Fruit fly (Drosophila melanogaster): ENCODE measurements around the gene Hmu.

Gene Hmu

DNA sequence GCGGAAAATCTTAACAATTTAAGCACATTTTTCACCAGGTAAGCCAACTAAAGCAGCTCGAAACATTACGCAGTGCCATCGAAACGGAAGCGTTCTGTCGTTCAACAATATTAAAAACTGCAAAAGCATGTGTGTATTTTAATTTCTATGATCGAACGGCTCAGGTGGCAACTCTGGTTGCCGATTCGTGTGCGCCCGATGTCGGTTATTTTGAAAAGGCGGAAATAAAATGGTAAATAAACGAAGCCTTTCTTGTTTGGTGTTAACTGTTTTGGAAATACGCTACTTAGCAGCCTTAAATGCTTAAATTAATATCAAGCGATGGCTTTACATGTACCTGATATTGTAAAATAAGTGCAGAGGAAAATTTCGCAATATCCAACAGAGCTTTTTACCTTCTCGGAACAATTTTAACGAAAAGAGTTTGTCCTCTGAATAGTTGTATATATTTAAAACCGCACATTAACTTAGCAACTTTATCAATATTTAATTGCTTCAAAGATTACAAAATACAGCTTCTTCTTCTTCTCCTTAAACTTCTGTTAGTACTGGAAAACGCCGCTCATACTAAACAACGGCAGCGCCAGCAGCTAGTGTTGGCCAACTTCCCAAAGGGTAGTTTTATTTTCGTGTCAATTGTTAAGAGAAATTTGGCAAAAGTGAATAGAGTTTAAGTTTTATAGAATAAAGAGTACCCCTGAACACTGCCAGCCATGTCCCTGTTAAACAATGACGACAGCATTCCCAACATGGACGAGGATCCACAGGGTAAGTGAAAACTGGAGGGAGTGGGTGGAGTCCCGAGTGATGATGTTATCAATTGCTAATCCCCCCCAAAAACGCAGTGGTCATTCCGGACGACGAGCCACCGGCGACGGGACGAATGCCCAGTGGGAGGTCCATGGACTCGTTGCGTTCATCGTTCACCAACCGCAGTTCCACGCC lies 15.2 kb upstream of the Hmu start, which contains the start of gene CG5934 (continued):
- TF ChIP-seq odd (GFP tag; optimal IDR thresholded peaks at IDR 0.05) (no peak), cg (GFP tag; optimal IDR thresholded peaks at IDR 0.05) (peak; percentile 11), bbx (GFP tag; IDR thresholded peaks at IDR 0.05; ENCODE audit: partially characterized antibody) (no peak), ATbp (GFP tag; optimal IDR thresholded peaks at IDR 0.05) (no peak), CG2712 (tag; optimal IDR thresholded peaks at IDR 0.05) (peak; percentile 32), CG43689 (GFP tag; IDR thresholded peaks at IDR 0.05) (no peak), amos (GFP tag; IDR thresholded peaks at IDR 0.05; ENCODE audit: partially characterized antibody) (peak; percentile 25; the same call in 1 of the 2 replicates), zf30C (GFP tag; optimal IDR thresholded peaks at IDR 0.05) (no peak), Nf-YC (tag; optimal IDR thresholded peaks at IDR 0.05) (peak; percentile 5), Hmx (GFP tag; optimal IDR thresholded peaks at IDR 0.05) (no peak), CG13775 (GFP tag; optimal IDR thresholded peaks at IDR 0.05) (peak; percentile 10), oc (tag; optimal IDR thresholded peaks at IDR 0.05) (no peak), CkIIα-i1 (GFP tag; IDR thresholded peaks at IDR 0.05) (no peak), Dad (GFP tag; optimal IDR thresholded peaks at IDR 0.05) (peak; percentile 28), ash1 (GFP tag; optimal IDR thresholded peaks at IDR 0.05) (no peak), nerfin-1 (tag; optimal IDR thresholded peaks at IDR 0.05) (no peak), trh (GFP tag; optimal IDR thresholded peaks at IDR 0.05) (no peak), CG6175 (GFP tag; IDR thresholded peaks at IDR 0.05) (no peak), CG4360 (GFP tag; IDR thresholded peaks at IDR 0.05) (no peak), CG6683 (GFP tag; optimal IDR thresholded peaks at IDR 0.05) (no peak), Eip74EF (GFP tag; optimal IDR thresholded peaks at IDR 0.05) (peak in 1 of 2 experiments; percentile 12), CG18262 (tag; optimal IDR thresholded peaks at IDR 0.05) (no peak), H15 (GFP tag; IDR thresholded peaks at IDR 0.05) (no peak), CG10462 (GFP tag; optimal IDR thresholded peaks at IDR 0.05) (no peak), CG4854 (GFP tag; optimal IDR thresholded peaks at IDR 0.05) (no peak), kni (GFP tag; optimal IDR thresholded peaks at IDR 0.05) (peak; percentile 19), Usf (GFP tag; optimal IDR thresholded peaks at IDR 0.05) (no peak), NC2β (GFP tag; optimal IDR thresholded peaks at IDR 0.05) (peak; percentile 13), wek (GFP tag; optimal IDR thresholded peaks at IDR 0.05) (no peak), C15 (GFP tag; IDR thresholded peaks at IDR 0.05) (no peak), CG4328 (GFP tag; optimal IDR thresholded peaks at IDR 0.05) (no peak), Hand (GFP tag; optimal IDR thresholded peaks at IDR 0.05) (no peak), tap (tag; optimal IDR thresholded peaks at IDR 0.05) (peak; percentile 3), CG14441 (GFP tag; IDR thresholded peaks at IDR 0.05) (no peak; the same call in 1 of the 2 replicates), cato (GFP tag; optimal IDR thresholded peaks at IDR 0.05; ENCODE audit: borderline replicate concordance) (no peak), sens (GFP tag) (peak; percentile 58), Hr78 (GFP tag; optimal IDR thresholded peaks at IDR 0.05) (no peak), CG7839 (tag; optimal IDR thresholded peaks at IDR 0.05) (peak; percentile 21), Ets65A (GFP tag) (peak; percentile 95), CG3407 (GFP tag; optimal IDR thresholded peaks at IDR 0.05) (peak; percentile 7), CG17829 (tag; optimal IDR thresholded peaks at IDR 0.05) (no peak), CG17385 (GFP tag; optimal IDR thresholded peaks at IDR 0.05) (peak; percentile 97), gcm2 (GFP tag; optimal IDR thresholded peaks at IDR 0.05) (no peak), CG30431 (GFP tag; optimal IDR thresholded peaks at IDR 0.05) (no peak), sc (optimal IDR thresholded peaks at IDR 0.05) (no peak), sc (GFP tag; optimal IDR thresholded peaks at IDR 0.05) (no peak), emc (GFP tag; optimal IDR thresholded peaks at IDR 0.05) (no peak), E2f1 (GFP tag; IDR thresholded peaks at IDR 0.05) (no peak), Ravus (GFP tag; IDR thresholded peaks at IDR 0.05) (no peak)

All from whole organism, embryonic.